Worm (Caenorhabditis elegans) whole organism, mixed stage, embryonic: Measurements from ENCODE around the gene msp-56.

Experiments
- M03D4.4 ChIP-seq: sonication (generic microtip); optimal IDR thresholded peaks from 2 replicates; lab custom pipeline; 2017; ENCODE audit warnings: mild to moderate bottlenecking, missing genetic modification characterization, missing compliant biosample characterization
- bed-3 ChIP-seq: fragments of 200-800 bp; sonication (Bioruptor generic); optimal IDR thresholded peaks from 3 replicates; lab custom pipeline; 2018; ENCODE audit warnings: mild to moderate bottlenecking, missing genetic modification characterization, moderate library complexity, missing compliant biosample characterization
- blmp-1 ChIP-seq: fragments of 150-350 bp; optimal IDR thresholded peaks from 2 replicates; lab custom pipeline; 2014; ENCODE audit warnings: missing biosample characterization, missing genetic modification characterization
- ceh-39 ChIP-seq: fragments of 150-350 bp; optimal IDR thresholded peaks from 2 replicates; lab custom pipeline; 2014; ENCODE audit warnings: missing biosample characterization, missing genetic modification characterization
- ceh-43 ChIP-seq: fragments of 200-800 bp; sonication (Bioruptor generic); optimal IDR thresholded peaks from 2 replicates; lab custom pipeline; 2018; ENCODE audit warnings: mild to moderate bottlenecking, missing genetic modification characterization, moderate library complexity, missing compliant biosample characterization
- ceh-83 ChIP-seq: fragments of 200-800 bp; sonication (Bioruptor generic); optimal IDR thresholded peaks from 2 replicates; lab custom pipeline; 2018; ENCODE audit warnings: mild to moderate bottlenecking, missing genetic modification characterization, missing compliant biosample characterization
- ces-1 ChIP-seq: fragments of 150-350 bp; optimal IDR thresholded peaks from 2 replicates; lab custom pipeline; 2014; ENCODE audit warnings: missing biosample characterization, missing genetic modification reagents, missing genetic modification characterization
- cnd-1 ChIP-seq: fragments of 200-800 bp; sonication (Bioruptor generic); optimal IDR thresholded peaks from 2 replicates; lab custom pipeline; 2018; ENCODE audit warnings: mild to moderate bottlenecking, missing genetic modification characterization, missing compliant biosample characterization
- drap-1 ChIP-seq: fragments of 200-800 bp; sonication (Bioruptor generic); optimal IDR thresholded peaks from 3 replicates; lab custom pipeline; 2018; ENCODE audit warnings: mild to moderate bottlenecking, missing genetic modification characterization, missing compliant biosample characterization
- elt-1 ChIP-seq: sonication (generic microtip); optimal IDR thresholded peaks from 2 replicates; lab custom pipeline; 2017; ENCODE audit warnings: missing genetic modification characterization, mild to moderate bottlenecking, missing compliant biosample characterization, antibody characterized with exemption, moderate library complexity, borderline replicate concordance; ENCODE audit not compliant: insufficient read depth
- elt-3 ChIP-seq: fragments of 150-350 bp; optimal IDR thresholded peaks from 2 replicates; lab custom pipeline; 2014; ENCODE audit warnings: missing biosample characterization, missing genetic modification characterization
- flh-1 ChIP-seq: fragments of 200-800 bp; sonication (Bioruptor generic); optimal IDR thresholded peaks from 2 replicates; lab custom pipeline; 2018; ENCODE audit warnings: mild to moderate bottlenecking, missing genetic modification characterization, moderate library complexity, missing compliant biosample characterization
- ham-2 ChIP-seq: fragments of 200-800 bp; sonication (Bioruptor generic); optimal IDR thresholded peaks from 2 replicates; lab custom pipeline; 2018; ENCODE audit warnings: mild to moderate bottlenecking, missing genetic modification characterization, missing compliant biosample characterization
- hlh-1 ChIP-seq: fragments of 150-350 bp; optimal IDR thresholded peaks from 2 replicates; lab custom pipeline; 2014; ENCODE audit warnings: missing biosample characterization, missing genetic modification reagents, missing genetic modification characterization
- lin-13 ChIP-seq: fragments of 150-350 bp; optimal IDR thresholded peaks from 2 replicates; lab custom pipeline; 2014; ENCODE audit warnings: missing biosample characterization, missing genetic modification characterization
- lin-32 ChIP-seq: fragments of 200-800 bp; sonication (Bioruptor generic); optimal IDR thresholded peaks from 2 replicates; lab custom pipeline; 2018; ENCODE audit warnings: mild to moderate bottlenecking, missing genetic modification characterization, missing compliant biosample characterization
- lsy-2 ChIP-seq: fragments of 150-350 bp; optimal IDR thresholded peaks from 2 replicates; lab custom pipeline; 2014; ENCODE audit warnings: missing biosample characterization, missing genetic modification characterization
- mab-5 ChIP-seq: fragments of 150-350 bp; optimal IDR thresholded peaks from 2 replicates; lab custom pipeline; 2014; ENCODE audit warnings: missing biosample characterization, missing genetic modification characterization
- mep-1 ChIP-seq: fragments of 150-350 bp; optimal IDR thresholded peaks from 2 replicates; lab custom pipeline; 2017; ENCODE audit warnings: missing biosample characterization, missing genetic modification reagents, missing genetic modification characterization, inconsistent platforms
- mls-2 ChIP-seq: sonication (generic microtip); optimal IDR thresholded peaks from 2 replicates; lab custom pipeline; 2016; ENCODE audit warnings: mild to moderate bottlenecking, missing genetic modification characterization, moderate library complexity, missing compliant biosample characterization
- nhr-12 ChIP-seq: fragments of 150-350 bp; optimal IDR thresholded peaks from 2 replicates; lab custom pipeline; 2014; ENCODE audit warnings: missing biosample characterization, missing genetic modification characterization
- nhr-2 ChIP-seq: fragments of 150-350 bp; optimal IDR thresholded peaks from 2 replicates; lab custom pipeline; 2014; ENCODE audit warnings: missing biosample characterization, missing genetic modification characterization
- nhr-237 ChIP-seq: fragments of 150-350 bp; optimal IDR thresholded peaks from 2 replicates; lab custom pipeline; 2014; ENCODE audit warnings: missing biosample characterization, missing genetic modification characterization
- nhr-28 ChIP-seq: fragments of 150-350 bp; optimal IDR thresholded peaks from 2 replicates; lab custom pipeline; 2014; ENCODE audit warnings: missing biosample characterization, missing genetic modification characterization
- nhr-76 ChIP-seq: sonication (generic microtip); optimal IDR thresholded peaks from 2 replicates; lab custom pipeline; 2017; ENCODE audit warnings: missing biosample characterization, missing genetic modification characterization
- pha-4 ChIP-seq: fragments of 150-350 bp; optimal IDR thresholded peaks from 2 replicates; lab custom pipeline; 2018; ENCODE audit warnings: missing biosample characterization, missing genetic modification reagents, missing genetic modification characterization
- sem-2 ChIP-seq: fragments of 200-800 bp; sonication (Bioruptor generic); optimal IDR thresholded peaks from 2 replicates; lab custom pipeline; 2018; ENCODE audit warnings: mild to moderate bottlenecking, missing genetic modification characterization, missing compliant biosample characterization
- snpc-4 ChIP-seq: fragments of 150-350 bp; optimal IDR thresholded peaks from 2 replicates; lab custom pipeline; 2014; ENCODE audit warnings: missing biosample characterization, missing genetic modification characterization
- sptf-1 ChIP-seq: sonication (generic microtip); optimal IDR thresholded peaks from 2 replicates; lab custom pipeline; 2017; ENCODE audit warnings: mild to moderate bottlenecking, missing genetic modification characterization, moderate library complexity, missing compliant biosample characterization
- tbx-8 ChIP-seq: fragments of 200-800 bp; sonication (Bioruptor generic); optimal IDR thresholded peaks from 2 replicates; lab custom pipeline; 2018; ENCODE audit warnings: mild to moderate bottlenecking, missing genetic modification characterization, moderate library complexity, missing compliant biosample characterization
- unc-120 ChIP-seq: sonication (generic microtip); optimal IDR thresholded peaks from 2 replicates; lab custom pipeline; 2017; ENCODE audit warnings: missing genetic modification characterization, missing compliant biosample characterization; ENCODE audit not compliant: poor library complexity, severe bottlenecking
- zip-8 ChIP-seq: fragments of 150-350 bp; optimal IDR thresholded peaks from 2 replicates; lab custom pipeline; 2014; ENCODE audit warnings: missing biosample characterization, missing genetic modification characterization
- ztf-11 ChIP-seq: fragments of 150-350 bp; optimal IDR thresholded peaks from 2 replicates; lab custom pipeline; 2014; ENCODE audit warnings: missing biosample characterization, missing genetic modification characterization

Gene msp-56

ce11 chrIV:9821621-9822020 lies 19.7 kb upstream of the msp-56 start, which contains the start of gene col-123:
TSS of gene col-123 (plus strand) at chrIV:9821921.
- TF ChIP-seq lsy-2 (no peak), ceh-39 (tag; lab: Kevin White, UChicago) (no peak), blmp-1 (no peak), hlh-1 (no peak), mab-5 (tag; lab: Kevin White, UChicago) (no peak), elt-1 (tag; lab: Kevin White, UChicago) (no peak), pha-4 (tag; lab: Kevin White, UChicago) (no peak), nhr-2 (tag; lab: Kevin White, UChicago) (no peak), cnd-1 (tag; lab: Kevin White, UChicago) (no peak), sptf-1 (tag; lab: Kevin White, UChicago) (no peak), drap-1 (no peak), nhr-12 (tag; lab: Kevin White, UChicago) (no peak)

DNA sequence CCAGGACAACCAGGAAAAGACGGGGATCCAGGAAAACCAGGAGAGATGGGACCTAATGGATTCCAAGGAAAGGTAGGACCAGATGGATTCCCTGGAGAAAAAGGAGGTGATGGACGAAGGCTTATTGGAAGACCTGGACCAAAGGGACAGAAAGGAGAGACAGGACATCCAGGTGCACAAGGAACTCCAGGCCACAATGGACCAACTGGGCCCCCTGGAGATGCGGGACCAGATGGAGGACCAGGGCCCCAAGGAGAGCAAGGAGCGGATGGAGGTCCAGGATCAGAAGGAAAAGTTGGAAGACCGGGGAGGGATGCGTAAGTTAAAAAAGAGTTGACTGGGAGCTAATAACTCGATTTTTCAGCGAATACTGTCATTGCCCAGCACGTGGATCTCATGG lies 18.8 kb upstream of the msp-56 start:
- no peak for TF ChIP-seq ztf-11 (tag; lab: Kevin White, UChicago)
- no peak for TF ChIP-seq unc-120 (tag; lab: Kevin White, UChicago)
- TF ChIP-seq ham-2 (GFP tag; lab: Kevin White, UChicago) = no peak
- TF ChIP-seq nhr-76 (tag; lab: Kevin White, UChicago) = no peak
- TF ChIP-seq mls-2 = no peak
- TF ChIP-seq cnd-1 (tag; lab: Kevin White, UChicago) = no peak
- no peak for TF ChIP-seq pha-4 (tag; lab: Kevin White, UChicago)
- TF ChIP-seq nhr-28 (tag; lab: Kevin White, UChicago) = no peak
- TF ChIP-seq nhr-2 (tag; lab: Kevin White, UChicago) = no peak
- no peak for TF ChIP-seq hlh-1
- TF ChIP-seq sptf-1 (tag; lab: Kevin White, UChicago) = no peak
- no peak for TF ChIP-seq bed-3 (GFP tag; lab: Kevin White, UChicago)
- no peak for TF ChIP-seq mep-1 (tag; lab: Kevin White, UChicago)
- TF ChIP-seq drap-1 = no peak
- TF ChIP-seq zip-8 (tag; lab: Kevin White, UChicago) = no peak
- TF ChIP-seq ceh-43 = no peak
- no peak for TF ChIP-seq mab-5 (tag; lab: Kevin White, UChicago)

DNA sequence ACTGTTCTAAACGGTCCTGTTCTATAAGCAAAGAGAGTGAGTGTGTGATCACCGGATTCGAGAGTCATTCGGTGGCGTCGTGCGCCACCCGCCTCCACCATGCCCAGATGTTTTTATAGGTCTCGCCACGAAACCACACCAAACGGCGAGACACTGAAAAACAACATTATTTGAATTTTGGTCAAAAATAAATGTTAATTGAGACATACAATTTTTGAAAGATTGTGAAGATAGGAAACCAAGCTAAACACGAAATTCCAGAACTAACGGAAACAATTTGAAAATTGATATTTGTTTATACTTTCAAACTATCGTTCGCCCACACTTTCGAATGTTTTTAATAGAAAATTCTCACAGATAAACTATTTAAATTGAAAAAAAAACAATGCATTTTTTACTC lies 16.9 kb upstream of the msp-56 start, which contains the start of gene catp-6:
Gene catp-6 (minus strand): TSS at position 101 of the 400 bp plus-strand sequence.
- no peak for TF ChIP-seq snpc-4
- TF ChIP-seq lsy-2 = no peak
- no peak for TF ChIP-seq lin-13 (tag; lab: Kevin White, UChicago)

- no peak for TF ChIP-seq bed-3 (GFP tag; lab: Kevin White, UChicago)
- TF ChIP-seq tbx-8 (GFP tag; lab: Kevin White, UChicago) = no peak
- TF ChIP-seq ces-1 (GFP tag; lab: Kevin White, UChicago) = no peak
- no peak for TF ChIP-seq lin-13 (tag; lab: Kevin White, UChicago)
- TF ChIP-seq sem-2 (GFP tag; lab: Kevin White, UChicago) = no peak
- no peak for TF ChIP-seq ztf-11 (tag; lab: Kevin White, UChicago)
- no peak for TF ChIP-seq blmp-1
- no peak for TF ChIP-seq nhr-12 (tag; lab: Kevin White, UChicago)
- no peak for TF ChIP-seq nhr-237 (tag; lab: Kevin White, UChicago)
- no peak for TF ChIP-seq ceh-39 (tag; lab: Kevin White, UChicago)
- no peak for TF ChIP-seq mls-2
- no peak for TF ChIP-seq nhr-2 (tag; lab: Kevin White, UChicago)
- no peak for TF ChIP-seq nhr-28 (tag; lab: Kevin White, UChicago)
- TF ChIP-seq, all 35 proteins: peak for 0
Measured at ce11 chrIV:9825196-9825744, 16.1 kb upstream of the msp-56 start, which contains the start of gene mtr-4. TSS of gene mtr-4 (plus strand) at chrIV:9825694.

- TF ChIP-seq sptf-1 (tag; lab: Kevin White, UChicago) (no peak), elt-3 (tag; lab: Kevin White, UChicago) (no peak), lin-13 (tag; lab: Kevin White, UChicago) (no peak), flh-1 (GFP tag; lab: Kevin White, UChicago) (no peak), lin-32 (GFP tag; lab: Kevin White, UChicago) (no peak), elt-1 (tag; lab: Kevin White, UChicago) (no peak), ceh-83 (GFP tag; lab: Kevin White, UChicago) (no peak), hlh-1 (no peak), mab-5 (tag; lab: Kevin White, UChicago) (no peak), ceh-39 (tag; lab: Kevin White, UChicago) (no peak), sem-2 (GFP tag; lab: Kevin White, UChicago) (no peak), nhr-12 (tag; lab: Kevin White, UChicago) (no peak), lsy-2 (no peak), mep-1 (tag; lab: Kevin White, UChicago) (no peak), ztf-11 (tag; lab: Kevin White, UChicago) (no peak), M03D4.4 (tag; lab: Kevin White, UChicago) (no peak), nhr-237 (tag; lab: Kevin White, UChicago) (no peak), nhr-28 (tag; lab: Kevin White, UChicago) (no peak)
- TF ChIP-seq, all 35 proteins: peak for 0
Measured at ce11 chrIV:9832586-9832985, 8.8 kb upstream of the msp-56 start, which contains the start of gene kin-21. TSS of gene kin-21 (plus strand) at chrIV:9832886.
